Worm (Caenorhabditis elegans): ENCODE results near the gene ced-3.

DNA sequence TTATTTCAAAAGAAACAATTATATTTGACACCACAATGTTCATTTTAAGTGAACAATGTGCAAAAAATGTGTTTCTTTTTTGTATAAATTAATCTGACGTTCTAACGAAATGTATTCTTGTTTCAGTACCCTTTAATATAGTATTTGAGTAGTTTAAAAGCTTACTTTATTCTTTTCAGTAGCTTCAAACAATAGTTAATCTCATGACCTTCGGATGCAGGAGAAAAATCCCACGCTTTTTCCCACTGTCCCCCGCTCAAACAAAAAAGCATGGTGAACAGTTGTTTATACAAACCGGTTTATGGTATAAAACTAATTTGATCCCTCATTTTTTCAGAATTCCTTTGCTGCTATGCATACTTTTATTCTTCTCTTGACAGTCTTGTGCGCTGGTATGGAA, 38.8 kb downstream of the ced-3 start, which contains the start of gene scl-14:
- TF ChIP-seq mab-5 (tag; optimal IDR thresholded peaks at IDR 0.05): no peak
- TF ChIP-seq ceh-43 (GFP tag; optimal IDR thresholded peaks at IDR 0.05): no peak
